Fruit fly (Drosophila melanogaster) whole organism, prepupa: Measurements from ENCODE around the gene CG5191.

Experiments used
- CG10669 ChIP-seq: fragments of 200-800 bp; sonication (Bioruptor generic); optimal IDR thresholded peaks from 3 replicates; lab custom pipeline; 2018; ENCODE audit warnings: missing biosample characterization, mild to moderate bottlenecking, missing genetic modification characterization, moderate library complexity
- CG16779 ChIP-seq: fragments of 200-800 bp; sonication (Bioruptor generic); optimal IDR thresholded peaks from 3 replicates; lab custom pipeline; 2017; ENCODE audit warnings: missing biosample characterization, mild to moderate bottlenecking, missing genetic modification characterization

DNA sequence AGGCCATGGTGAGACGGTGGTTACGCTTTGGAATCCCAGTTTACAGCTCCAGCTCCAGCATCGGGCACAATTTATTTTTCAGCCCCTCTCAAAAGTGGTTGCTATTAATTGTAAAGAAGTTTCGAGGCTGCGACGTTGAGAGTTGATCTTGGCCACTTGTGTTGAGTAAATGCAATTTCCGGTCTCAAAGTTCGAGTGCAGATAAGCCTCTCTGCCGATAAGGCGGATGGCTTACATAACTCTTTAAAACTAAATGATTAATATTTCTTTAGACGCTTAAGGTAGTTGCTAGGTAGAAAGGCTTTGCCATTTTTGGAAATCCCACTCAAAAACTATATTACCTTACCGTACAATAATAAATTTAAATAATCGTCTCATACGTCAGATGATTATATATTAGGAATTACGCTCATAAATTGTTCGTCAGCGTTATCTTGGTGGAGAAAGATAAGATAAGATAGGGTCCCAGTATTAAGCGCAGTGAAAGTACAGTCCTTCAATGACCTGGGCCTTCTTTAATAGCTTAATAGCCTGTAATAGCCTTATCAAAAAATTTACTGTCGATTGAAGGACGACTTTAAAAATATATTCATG, 45.0 kb downstream of the CG5191 start:
- TF ChIP-seq CG10669 (GFP tag; lab: Kevin White, UChicago) (no peak), CG16779 (no peak)
